Fruit fly (Drosophila melanogaster) whole organism, adult: ENCODE data around the gene mwh.
A peak's percentile ranks its signal among the peaks of the same experiment; 100 is the strongest.

Experiments
- CG11617 ChIP-seq: fragments of 200-800 bp; sonication (Bioruptor generic); optimal IDR thresholded peaks from 2 replicates; lab custom pipeline; 2017; ENCODE audit warnings: mild to moderate bottlenecking, missing biosample characterization, missing genetic modification reagents, missing genetic modification characterization
- CG12768 ChIP-seq: fragments of 200-800 bp; sonication (Bioruptor generic); optimal IDR thresholded peaks from 2 replicates; lab custom pipeline; 2017; ENCODE audit warnings: missing biosample characterization, missing genetic modification characterization, mild to moderate bottlenecking, moderate library complexity, missing genetic modification reagents
- CG14711 ChIP-seq: fragments of 200-800 bp; sonication (Bioruptor generic); optimal IDR thresholded peaks from 2 replicates; lab custom pipeline; 2018; ENCODE audit warnings: missing biosample characterization, mild to moderate bottlenecking, missing genetic modification characterization, moderate library complexity
- CG1620 ChIP-seq: fragments of 200-800 bp; sonication (Bioruptor generic); optimal IDR thresholded peaks from 2 replicates; lab custom pipeline; 2016; ENCODE audit warnings: missing biosample characterization, missing genetic modification characterization
- CG33017 ChIP-seq: fragments of 200-800 bp; sonication (Bioruptor generic); optimal IDR thresholded peaks from 2 replicates; lab custom pipeline; 2018; ENCODE audit warnings: missing biosample characterization, mild to moderate bottlenecking, missing genetic modification characterization, moderate library complexity
- CG5204 ChIP-seq: fragments of 200-800 bp; sonication (Bioruptor generic); optimal IDR thresholded peaks from 2 replicates; lab custom pipeline; 2016; ENCODE audit warnings: missing biosample characterization, missing genetic modification characterization
- CG7045 ChIP-seq: fragments of 200-800 bp; sonication (Bioruptor generic); optimal IDR thresholded peaks from 2 replicates; lab custom pipeline; 2017; ENCODE audit warnings: missing biosample characterization, mild to moderate bottlenecking, missing genetic modification characterization
- CG7101 ChIP-seq: fragments of 200-800 bp; sonication (Bioruptor generic); optimal IDR thresholded peaks from 2 replicates; lab custom pipeline; 2018; ENCODE audit warnings: missing biosample characterization, mild to moderate bottlenecking, missing genetic modification characterization, moderate library complexity
- Clk ChIP-seq: fragments of 200-800 bp; sonication (Bioruptor generic); optimal IDR thresholded peaks from 2 replicates; lab custom pipeline; 2017; ENCODE audit warnings: missing biosample characterization, missing genetic modification characterization
- Crg-1 ChIP-seq: fragments of 200-800 bp; sonication (Bioruptor generic); optimal IDR thresholded peaks from 2 replicates; lab custom pipeline; 2016; ENCODE audit warnings: missing biosample characterization, missing genetic modification characterization
- Hr96 ChIP-seq: fragments of 200-800 bp; sonication (Bioruptor generic); optimal IDR thresholded peaks from 2 replicates; lab custom pipeline; 2016; ENCODE audit warnings: missing biosample characterization, missing genetic modification characterization
- Mnt ChIP-seq: fragments of 200-800 bp; sonication (Bioruptor generic); optimal IDR thresholded peaks from 2 replicates; lab custom pipeline; 2016; ENCODE audit warnings: missing biosample characterization, mild to moderate bottlenecking, missing genetic modification characterization
- bab1 ChIP-seq: fragments of 200-800 bp; sonication (Bioruptor generic); optimal IDR thresholded peaks from 3 replicates; lab custom pipeline; 2019; ENCODE audit warnings: missing biosample characterization, mild to moderate bottlenecking, missing genetic modification characterization, moderate library complexity
- cic ChIP-seq: fragments of 200-800 bp; sonication (Bioruptor generic); optimal IDR thresholded peaks from 2 replicates; lab custom pipeline; 2017; ENCODE audit warnings: missing biosample characterization, mild to moderate bottlenecking, missing genetic modification characterization, moderate library complexity
- cnc ChIP-seq, 2 experiments: fragments of >200 bp; optimal IDR thresholded peaks; 2 replicates each; lab custom pipeline; 2017
- kay ChIP-seq: fragments of 200-800 bp; sonication (Bioruptor generic); peaks from one replicate; lab custom pipeline; 2016; ENCODE audit warnings: missing biosample characterization, missing genetic modification characterization, borderline replicate concordance
- ovo ChIP-seq: fragments of 200-800 bp; sonication (Bioruptor generic); optimal IDR thresholded peaks from 2 replicates; lab custom pipeline; 2016; ENCODE audit warnings: missing biosample characterization, missing genetic modification characterization
- pad ChIP-seq: fragments of 200-800 bp; sonication (Bioruptor generic); optimal IDR thresholded peaks from 3 replicates; lab custom pipeline; 2017; ENCODE audit warnings: missing biosample characterization, missing genetic modification characterization, mild to moderate bottlenecking, moderate library complexity, missing genetic modification reagents
- tj ChIP-seq: fragments of 200-800 bp; sonication (Bioruptor generic); optimal IDR thresholded peaks from 3 replicates; lab custom pipeline; 2017; ENCODE audit warnings: missing biosample characterization, mild to moderate bottlenecking, missing genetic modification characterization, moderate library complexity
- toe ChIP-seq: fragments of 200-800 bp; sonication (Bioruptor generic); optimal IDR thresholded peaks from 2 replicates; lab custom pipeline; 2016; ENCODE audit warnings: missing biosample characterization, missing genetic modification characterization

Gene mwh

dm6 chr3L:1200357-1201051 is at the start of gene mwh:
TSS of gene mwh (plus strand) at chr3L:1200786.
- TF ChIP-seq CG33017 (no peak), CG7101 (tag; lab: Kevin White, UChicago) (no peak), tj (GFP tag; lab: Kevin White, UChicago) (no peak), CG14711 (tag; lab: Kevin White, UChicago) (no peak), Clk (GFP tag; lab: Kevin White, UChicago) (no peak), CG7045 (GFP tag; lab: Kevin White, UChicago) (no peak), ovo (no peak), CG11617 (GFP tag; lab: Kevin White, UChicago) (no peak), Crg-1 (no peak), CG1620 (GFP tag; lab: Kevin White, UChicago) (no peak), Mnt (GFP tag; lab: Kevin White, UChicago) (no peak), CG5204 (GFP tag; lab: Kevin White, UChicago) (no peak)

DNA sequence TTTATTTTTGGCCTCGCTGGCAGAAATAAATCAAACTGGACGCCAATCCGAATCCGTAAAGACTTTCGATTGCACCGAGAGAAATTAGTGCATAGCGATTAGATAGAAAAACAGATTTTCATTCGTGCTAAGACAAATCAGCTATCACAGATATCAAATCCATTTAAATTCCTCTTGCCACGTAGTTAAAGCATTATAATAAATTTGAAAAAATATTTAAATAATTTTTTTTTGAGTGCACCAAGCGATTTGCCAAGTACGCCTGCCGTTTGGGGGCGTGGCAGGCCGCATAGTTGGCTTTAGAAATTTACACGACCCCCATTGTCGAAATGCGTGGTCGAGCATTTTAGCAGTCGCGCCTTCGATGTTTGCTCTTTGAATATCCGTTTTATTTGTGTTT is 48.9 kb upstream of the mwh start:
- no peak for TF ChIP-seq CG7101 (tag; lab: Kevin White, UChicago)
- TF ChIP-seq CG12768 (GFP tag; lab: Kevin White, UChicago) = no peak
- TF ChIP-seq CG14711 (tag; lab: Kevin White, UChicago) = no peak
- no peak for TF ChIP-seq bab1
- TF ChIP-seq CG5204 (GFP tag; lab: Kevin White, UChicago) = no peak
- TF ChIP-seq Mnt (GFP tag; lab: Kevin White, UChicago) = no peak
- no peak for TF ChIP-seq CG7045 (GFP tag; lab: Kevin White, UChicago)
- TF ChIP-seq Hr96 (GFP tag; lab: Kevin White, UChicago) = no peak

DNA sequence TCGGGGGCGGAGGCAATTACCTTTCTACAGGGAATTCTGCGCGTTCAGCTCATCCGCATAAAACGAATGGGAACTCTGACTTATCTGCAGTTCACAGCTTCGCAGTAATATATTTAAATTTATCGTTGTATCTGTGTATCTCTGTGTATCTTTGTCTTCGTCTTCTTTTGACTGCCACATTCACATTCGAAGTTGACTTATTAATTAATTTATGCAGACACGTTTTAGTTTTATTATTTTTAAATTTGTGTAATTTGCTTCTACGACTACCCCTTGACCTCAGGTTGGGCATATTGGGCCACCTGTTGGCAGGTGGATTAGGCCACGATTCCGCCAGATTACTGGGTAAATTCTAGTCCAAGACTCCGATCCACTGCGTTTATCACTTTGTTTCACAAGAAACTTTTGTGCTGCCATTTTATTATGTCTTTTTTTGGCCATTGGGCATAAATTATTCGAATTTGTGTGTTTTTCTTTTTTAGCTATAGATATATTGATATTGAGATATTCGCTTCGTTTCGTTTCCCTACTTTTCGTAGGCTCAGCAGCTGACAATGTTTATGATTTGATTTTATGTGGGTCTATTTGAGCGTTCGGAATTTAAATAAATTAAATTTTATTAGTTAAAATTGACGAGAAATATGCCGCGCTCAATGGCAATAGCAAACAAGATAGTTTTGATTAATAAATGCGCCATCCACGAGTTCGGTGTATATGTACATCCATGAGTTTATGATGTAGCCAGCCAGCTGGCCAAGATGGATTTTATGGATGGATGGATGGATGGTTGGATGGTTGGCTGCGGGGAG is 47.8 kb upstream of the mwh start:
- TF ChIP-seq CG33017 (no peak), tj (GFP tag; lab: Kevin White, UChicago) (no peak), Clk (GFP tag; lab: Kevin White, UChicago) (no peak), CG1620 (GFP tag; lab: Kevin White, UChicago) (no peak), Mnt (GFP tag; lab: Kevin White, UChicago) (no peak), CG11617 (GFP tag; lab: Kevin White, UChicago) (no peak), Crg-1 (no peak), CG14711 (tag; lab: Kevin White, UChicago) (no peak), ovo (no peak), CG5204 (GFP tag; lab: Kevin White, UChicago) (no peak), toe (GFP tag; lab: Kevin White, UChicago) (no peak), CG7101 (tag; lab: Kevin White, UChicago) (no peak), CG12768 (GFP tag; lab: Kevin White, UChicago) (no peak), bab1 (no peak)

DNA sequence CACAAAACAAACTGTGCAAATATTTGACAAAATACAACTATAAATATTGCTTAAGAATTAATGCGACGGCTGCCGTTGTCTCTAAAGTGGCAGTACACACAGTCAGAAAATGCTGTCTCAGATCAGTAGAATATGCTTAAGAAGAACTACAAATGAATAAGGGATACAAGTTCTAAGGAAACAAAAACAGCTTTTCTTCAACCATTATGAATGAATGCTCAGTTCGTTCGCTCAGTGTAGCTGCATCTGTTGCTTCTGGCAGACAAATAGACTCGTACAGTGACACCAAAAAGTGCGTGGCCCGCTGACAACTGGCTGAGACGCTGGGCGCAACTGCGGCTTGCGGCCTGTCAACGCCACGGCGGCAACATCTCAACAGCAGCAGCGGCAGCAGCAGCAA is 34.8 kb upstream of the mwh start:
- TF ChIP-seq Crg-1 = no peak

- TF ChIP-seq CG7045 (GFP tag; lab: Kevin White, UChicago) = peak; percentile 86
- TF ChIP-seq Crg-1 = peak; percentile 91
- TF ChIP-seq CG1620 (GFP tag; lab: Kevin White, UChicago) = peak; percentile 58
- peak; percentile 86 for TF ChIP-seq CG12768 (GFP tag; lab: Kevin White, UChicago)
- TF ChIP-seq CG33017 = peak; percentile 63
- no peak for TF ChIP-seq CG5204 (GFP tag; lab: Kevin White, UChicago)
- peak; percentile 66 for TF ChIP-seq CG11617 (GFP tag; lab: Kevin White, UChicago)
- TF ChIP-seq tj (GFP tag; lab: Kevin White, UChicago) = no peak
- TF ChIP-seq Mnt (GFP tag; lab: Kevin White, UChicago) = peak; percentile 41
- peak; percentile 48 for TF ChIP-seq toe (GFP tag; lab: Kevin White, UChicago)
- peak; percentile 61 for TF ChIP-seq pad (GFP tag; lab: Kevin White, UChicago)
- peak; percentile 46 for TF ChIP-seq Hr96 (GFP tag; lab: Kevin White, UChicago)
- no peak for TF ChIP-seq bab1
- TF ChIP-seq Clk (GFP tag; lab: Kevin White, UChicago) = peak; percentile 46
- peak; percentile 85 for TF ChIP-seq cic (GFP tag; lab: Kevin White, UChicago)
- TF ChIP-seq kay (GFP tag; lab: Kevin White, UChicago) = no peak
- peak; percentile 87 for TF ChIP-seq CG7101 (tag; lab: Kevin White, UChicago)
- peak; percentile 72 for TF ChIP-seq CG14711 (tag; lab: Kevin White, UChicago)
- peak; percentile 86 for TF ChIP-seq ovo
- no peak for TF ChIP-seq cnc (optimal IDR thresholded peaks at IDR 0.05; lab: Kevin White, UChicago)
These were observed 34.3 kb upstream of the mwh start for dm6 chr3L:1166266-1166665.
